Worm (Caenorhabditis elegans) whole organism, L3 larva: Measurements from ENCODE around the gene mml-1.

ENCODE experiments used
- ama-1 ChIP-seq: fragments of 150-350 bp; optimal IDR thresholded peaks from 2 replicates; lab custom pipeline; 2018
- ceh-16 ChIP-seq: sonication (generic microtip); optimal IDR thresholded peaks from 2 replicates; lab custom pipeline; 2017; ENCODE audit warnings: missing biosample characterization, missing genetic modification characterization
- ceh-28 ChIP-seq: fragments of 150-350 bp; optimal IDR thresholded peaks from 2 replicates; lab custom pipeline; 2014; ENCODE audit warnings: missing biosample characterization, missing genetic modification reagents, missing genetic modification characterization
- ceh-82 ChIP-seq: fragments of 150-350 bp; optimal IDR thresholded peaks from 2 replicates; lab custom pipeline; 2014; ENCODE audit warnings: missing biosample characterization, missing genetic modification characterization
- ceh-9 ChIP-seq: sonication (generic microtip); optimal IDR thresholded peaks from 2 replicates; lab custom pipeline; 2018; ENCODE audit warnings: missing biosample characterization, missing genetic modification characterization
- daf-12 ChIP-seq: fragments of 150-350 bp; optimal IDR thresholded peaks from 2 replicates; lab custom pipeline; 2014; ENCODE audit warnings: missing biosample characterization, missing genetic modification reagents, missing genetic modification characterization
- egl-5 ChIP-seq: fragments of 150-350 bp; optimal IDR thresholded peaks from 2 replicates; lab custom pipeline; 2017; ENCODE audit warnings: missing biosample characterization, missing genetic modification reagents, missing genetic modification characterization, inconsistent platforms
- elt-1 ChIP-seq: fragments of 150-350 bp; optimal IDR thresholded peaks from 2 replicates; lab custom pipeline; 2014; ENCODE audit warnings: missing biosample characterization, missing genetic modification characterization
- elt-2 ChIP-seq: sonication (generic microtip); optimal IDR thresholded peaks from 2 replicates; lab custom pipeline; 2016; ENCODE audit warnings: missing genetic modification reagents, mild to moderate bottlenecking, missing genetic modification characterization, missing compliant biosample characterization
- eor-1 ChIP-seq, 2 experiments: fragments of 150-350 bp; optimal IDR thresholded peaks; 2 replicates each; lab custom pipeline; 2014 to 2018; ENCODE audit warnings: missing biosample characterization in 2 of 2, missing genetic modification characterization in 2 of 2
- fkh-10 ChIP-seq: sonication (generic microtip); optimal IDR thresholded peaks from 2 replicates; lab custom pipeline; 2017; ENCODE audit warnings: missing biosample characterization, missing genetic modification reagents, missing genetic modification characterization
- fkh-2 ChIP-seq: fragments of 150-350 bp; optimal IDR thresholded peaks from 2 replicates; lab custom pipeline; 2014; ENCODE audit warnings: missing biosample characterization, missing genetic modification reagents, missing genetic modification characterization
- fos-1 ChIP-seq: fragments of 150-350 bp; optimal IDR thresholded peaks from 2 replicates; lab custom pipeline; 2014; ENCODE audit warnings: missing biosample characterization, missing genetic modification characterization
- hmg-11 ChIP-seq: sonication (generic microtip); optimal IDR thresholded peaks from 2 replicates; lab custom pipeline; 2016; ENCODE audit warnings: missing genetic modification characterization, missing compliant biosample characterization
- jun-1 ChIP-seq: fragments of 150-350 bp; optimal IDR thresholded peaks from 2 replicates; lab custom pipeline; 2014; ENCODE audit warnings: missing biosample characterization, missing genetic modification reagents, missing genetic modification characterization
- lin-15B ChIP-seq: fragments of 150-350 bp; optimal IDR thresholded peaks from 2 replicates; lab custom pipeline; 2014; ENCODE audit warnings: missing biosample characterization, missing genetic modification characterization
- lin-39 ChIP-seq: fragments of 150-350 bp; optimal IDR thresholded peaks from 2 replicates; lab custom pipeline; 2018; ENCODE audit warnings: missing biosample characterization, missing genetic modification reagents, missing genetic modification characterization
- lsy-12 ChIP-seq: sonication (generic microtip); optimal IDR thresholded peaks from 2 replicates; lab custom pipeline; 2016; ENCODE audit warnings: mild to moderate bottlenecking, missing genetic modification characterization, missing compliant biosample characterization
- mdl-1 ChIP-seq: fragments of 150-350 bp; optimal IDR thresholded peaks from 2 replicates; lab custom pipeline; 2014; ENCODE audit warnings: missing biosample characterization, missing genetic modification characterization
- mml-1 ChIP-seq: fragments of 150-350 bp; sonication (generic microtip); optimal IDR thresholded peaks from 3 replicates; lab custom pipeline; 2014; ENCODE audit warnings: missing biosample characterization, missing genetic modification characterization
- nfya-1 ChIP-seq: sonication (generic microtip); optimal IDR thresholded peaks from 2 replicates; lab custom pipeline; 2017; ENCODE audit warnings: missing genetic modification characterization, mild to moderate bottlenecking, missing compliant biosample characterization, antibody characterized with exemption, moderate library complexity; ENCODE audit not compliant: insufficient read depth
- nhr-12 ChIP-seq: fragments of 150-350 bp; optimal IDR thresholded peaks from 2 replicates; lab custom pipeline; 2014; ENCODE audit warnings: missing biosample characterization, missing genetic modification characterization
- nhr-23 ChIP-seq: fragments of 150-350 bp; optimal IDR thresholded peaks from 2 replicates; lab custom pipeline; 2014; ENCODE audit warnings: missing biosample characterization, missing genetic modification reagents, missing genetic modification characterization
- nhr-25 ChIP-seq: sonication (generic microtip); optimal IDR thresholded peaks from 2 replicates; lab custom pipeline; 2017; ENCODE audit warnings: missing biosample characterization, missing genetic modification characterization
- nhr-43 ChIP-seq: sonication (generic microtip); optimal IDR thresholded peaks from 2 replicates; lab custom pipeline; 2016; ENCODE audit warnings: mild to moderate bottlenecking, missing genetic modification characterization, missing compliant biosample characterization; ENCODE audit not compliant: poor library complexity, severe bottlenecking
- nhr-67 ChIP-seq: fragments of 150-350 bp; optimal IDR thresholded peaks from 2 replicates; lab custom pipeline; 2014; ENCODE audit warnings: missing biosample characterization, missing genetic modification characterization
- nhr-76 ChIP-seq: fragments of 150-350 bp; sonication (generic microtip); optimal IDR thresholded peaks from 5 replicates; lab custom pipeline; 2014; ENCODE audit warnings: missing biosample characterization, missing genetic modification characterization
- nhr-77 ChIP-seq: fragments of 150-350 bp; optimal IDR thresholded peaks from 2 replicates; lab custom pipeline; 2014; ENCODE audit warnings: missing biosample characterization, missing genetic modification characterization
- pha-4 ChIP-seq: fragments of 150-350 bp; optimal IDR thresholded peaks from 2 replicates; lab custom pipeline; 2014; ENCODE audit warnings: missing biosample characterization, missing genetic modification reagents, missing genetic modification characterization
- pqm-1 ChIP-seq: fragments of 150-350 bp; optimal IDR thresholded peaks from 2 replicates; lab custom pipeline; 2017; ENCODE audit warnings: missing biosample characterization, missing genetic modification characterization, inconsistent platforms
- sea-2 ChIP-seq: fragments of 150-350 bp; sonication (generic microtip); optimal IDR thresholded peaks from 4 replicates; lab custom pipeline; 2014; ENCODE audit warnings: missing biosample characterization, missing genetic modification reagents, missing genetic modification characterization
- skn-1 ChIP-seq: fragments of 150-350 bp; optimal IDR thresholded peaks from 2 replicates; lab custom pipeline; 2014; ENCODE audit warnings: missing biosample characterization, missing genetic modification characterization
- snpc-4 ChIP-seq: fragments of 150-350 bp; optimal IDR thresholded peaks from 2 replicates; lab custom pipeline; 2014; ENCODE audit warnings: missing biosample characterization, missing genetic modification characterization
- tbx-2 ChIP-seq: sonication (generic microtip); optimal IDR thresholded peaks from 2 replicates; lab custom pipeline; 2016; ENCODE audit warnings: mild to moderate bottlenecking, missing genetic modification characterization, missing compliant biosample characterization
- unc-39 ChIP-seq: sonication (generic microtip); optimal IDR thresholded peaks from 4 replicates; lab custom pipeline; 2017; ENCODE audit warnings: missing biosample characterization, missing genetic modification characterization
- zag-1 ChIP-seq: fragments of 150-350 bp; optimal IDR thresholded peaks from 2 replicates; lab custom pipeline; 2014; ENCODE audit warnings: missing biosample characterization, missing genetic modification characterization
- ztf-11 ChIP-seq: fragments of 150-350 bp; optimal IDR thresholded peaks from 2 replicates; lab custom pipeline; 2014; ENCODE audit warnings: missing biosample characterization, missing genetic modification characterization

mml-1 gene

DNA sequence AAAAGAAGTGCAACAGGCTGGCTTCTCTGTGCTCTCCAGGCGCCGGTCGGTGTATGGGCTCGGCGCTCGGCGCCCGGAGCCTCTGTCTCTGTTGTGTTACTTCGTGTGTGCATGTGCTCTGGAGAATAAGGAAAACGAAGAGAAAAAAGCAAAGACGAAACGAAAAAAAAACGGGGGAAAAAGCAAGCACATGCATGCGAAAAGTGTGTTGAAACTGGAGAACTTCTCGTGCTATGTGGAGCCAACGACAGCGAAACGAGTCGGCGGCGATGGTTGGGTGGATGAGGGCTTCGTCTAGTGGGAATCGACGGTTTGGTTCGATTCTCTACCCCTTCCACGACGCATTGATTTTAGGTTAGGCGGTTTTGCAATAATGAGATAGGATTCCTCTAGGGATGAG is 12.8 kb upstream of the mml-1 start (continued):
- TF ChIP-seq elt-1 (tag; lab: Kevin White, UChicago) (no peak), ztf-11 (tag; lab: Kevin White, UChicago) (no peak), ceh-82 (tag; lab: Kevin White, UChicago) (no peak), hmg-11 (tag; lab: Kevin White, UChicago) (peak; percentile 50), egl-5 (tag; lab: Kevin White, UChicago) (no peak), nhr-25 (tag; lab: Kevin White, UChicago) (no peak), mml-1 (tag; lab: Kevin White, UChicago) (no peak)

DNA sequence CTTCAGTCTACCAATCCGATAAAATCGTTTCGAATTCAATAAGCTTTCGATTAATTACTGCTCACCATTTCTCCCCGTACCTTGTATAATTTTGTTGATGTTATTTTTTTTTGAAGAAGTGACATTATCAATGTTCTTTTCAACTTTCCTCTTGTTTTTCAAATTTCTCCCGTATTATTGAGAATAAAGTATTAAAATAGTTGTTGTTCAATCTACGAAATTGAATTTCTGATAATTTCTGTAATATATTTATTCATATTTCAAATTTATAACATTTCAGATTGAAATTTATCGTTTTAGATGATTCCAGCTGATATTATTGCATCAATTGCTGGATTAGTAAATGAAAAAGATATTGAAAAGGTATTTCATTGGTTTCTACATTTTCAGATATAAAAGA is 11.4 kb upstream of the mml-1 start, which contains the start of gene trd-1:
TSS of gene trd-1 (plus strand) at position 301 of the 400 bp plus-strand sequence.
- TF ChIP-seq snpc-4 (tag; lab: Kevin White, UChicago) = no peak
- TF ChIP-seq ztf-11 (tag; lab: Kevin White, UChicago) = no peak
- TF ChIP-seq lin-39 (tag; lab: Kevin White, UChicago) = no peak
- TF ChIP-seq nhr-77 = no peak
- no peak for TF ChIP-seq ceh-16
- TF ChIP-seq nhr-43 = no peak
- no peak for TF ChIP-seq ceh-82 (tag; lab: Kevin White, UChicago)
- no peak for TF ChIP-seq nhr-23 (tag; lab: Kevin White, UChicago)
- TF ChIP-seq nhr-67 (tag; lab: Kevin White, UChicago) = no peak
- no peak for TF ChIP-seq fkh-10 (GFP tag; lab: Kevin White, UChicago)
- TF ChIP-seq ama-1 = no peak
- no peak for TF ChIP-seq mdl-1 (tag; lab: Kevin White, UChicago)
- no peak for TF ChIP-seq daf-12 (tag; lab: Kevin White, UChicago)
- TF ChIP-seq lsy-12 = no peak
- TF ChIP-seq unc-39 = no peak
- TF ChIP-seq ceh-28 (tag; lab: Kevin White, UChicago) = no peak
- TF ChIP-seq, all 47 proteins: peak for 0

DNA sequence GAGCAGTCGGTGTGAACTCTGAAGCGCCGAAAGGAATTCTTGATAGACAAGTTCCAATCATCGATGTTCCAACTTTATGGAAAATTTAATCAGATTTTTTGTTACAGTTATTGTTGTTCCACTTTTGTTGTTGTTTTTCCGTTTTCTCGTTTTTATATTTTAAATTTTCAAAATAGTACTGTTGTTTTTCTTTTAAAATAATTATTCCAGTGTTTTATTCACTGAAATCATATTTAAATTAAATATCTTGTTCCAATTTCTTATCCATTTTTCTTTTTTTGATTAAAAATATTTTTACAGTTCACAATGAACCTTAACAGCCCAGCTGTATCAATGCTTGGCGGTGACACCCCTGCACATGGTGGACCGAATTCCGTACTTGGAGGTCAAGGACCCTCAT is 9.2 kb upstream of the mml-1 start, which contains the start of gene tbp-1:
TSS of gene tbp-1 (plus strand) at position 301 of the 400 bp plus-strand sequence.
- no peak for TF ChIP-seq fos-1 (tag; lab: Kevin White, UChicago)
- TF ChIP-seq jun-1 = no peak
- TF ChIP-seq mdl-1 (tag; lab: Kevin White, UChicago) = no peak
- no peak for TF ChIP-seq nhr-77
- TF ChIP-seq daf-12 (tag; lab: Kevin White, UChicago) = no peak
- no peak for TF ChIP-seq fkh-2 (tag; lab: Kevin White, UChicago)
- no peak for TF ChIP-seq tbx-2 (tag; lab: Kevin White, UChicago)
- TF ChIP-seq ceh-9 (tag; lab: Kevin White, UChicago) = no peak
- TF ChIP-seq pqm-1 (tag; lab: Kevin White, UChicago) = no peak
- no peak for TF ChIP-seq sea-2 (GFP tag; lab: Kevin White, UChicago)
- TF ChIP-seq nhr-67 (tag; lab: Kevin White, UChicago) = no peak
- TF ChIP-seq nhr-76 (tag; lab: Kevin White, UChicago) = no peak
- TF ChIP-seq skn-1 (tag; lab: Kevin White, UChicago) = no peak
- TF ChIP-seq pha-4 (tag; lab: Kevin White, UChicago) = no peak
- no peak for TF ChIP-seq ztf-11 (tag; lab: Kevin White, UChicago)
- TF ChIP-seq nhr-12 = no peak
- TF ChIP-seq snpc-4 (tag; lab: Kevin White, UChicago) = no peak

DNA sequence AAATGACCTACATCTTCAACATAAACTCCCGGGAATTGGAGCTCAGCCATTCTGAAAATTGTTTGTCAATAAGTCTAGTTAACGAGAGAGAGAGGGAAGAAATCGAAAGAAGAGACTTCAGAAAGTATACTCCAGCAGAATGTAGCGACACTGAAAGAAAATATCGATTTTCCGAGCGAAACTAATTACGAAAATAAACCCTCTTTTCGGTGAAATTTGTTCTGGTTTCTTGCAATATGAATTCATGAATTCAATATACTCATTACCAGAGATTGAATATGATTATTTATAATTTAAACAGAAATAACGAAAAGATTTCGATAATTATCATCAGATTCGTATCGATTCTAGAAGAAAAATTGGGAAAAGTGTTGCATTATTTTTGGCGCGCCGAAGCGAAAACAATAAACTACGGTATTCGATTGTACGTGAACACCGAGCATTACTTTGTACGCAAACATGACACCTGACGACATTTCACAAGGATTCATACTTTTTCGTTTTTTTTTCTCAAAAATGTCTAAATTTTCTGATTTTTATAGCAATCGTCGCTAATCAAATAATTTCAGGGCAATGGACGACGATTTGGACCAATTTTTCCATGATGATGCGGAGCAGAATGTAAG is 7.1 kb upstream of the mml-1 start, which contains the start of the genes hmg-4 and T20B12.3:
TSS of gene hmg-4 (minus strand) at position 51 of the 626 bp plus-strand sequence.
TSS of gene T20B12.3 (plus strand) at position 570 of the 626 bp plus-strand sequence.
- peak; percentile 49 for TF ChIP-seq pha-4 (tag; lab: Kevin White, UChicago)
- TF ChIP-seq elt-2 (tag; lab: Kevin White, UChicago) = peak; percentile 13
- TF ChIP-seq mdl-1 (tag; lab: Kevin White, UChicago) = no peak
- TF ChIP-seq zag-1 = no peak
- no peak for TF ChIP-seq nhr-67 (tag; lab: Kevin White, UChicago)
- TF ChIP-seq ama-1 = no peak
- no peak for TF ChIP-seq nhr-76 (tag; lab: Kevin White, UChicago)
- TF ChIP-seq eor-1 (tag; optimal IDR thresholded peaks at IDR 0.05; lab: Kevin White, UChicago) = no peak
- TF ChIP-seq egl-5 (tag; lab: Kevin White, UChicago) = peak; percentile 31
- TF ChIP-seq nhr-25 (tag; lab: Kevin White, UChicago) = peak; percentile 45
- TF ChIP-seq snpc-4 (tag; lab: Kevin White, UChicago) = peak; percentile 23
- peak; percentile 76 for TF ChIP-seq nfya-1 (tag; lab: Kevin White, UChicago)
- TF ChIP-seq lin-39 (tag; lab: Kevin White, UChicago) = peak; percentile 50
- peak; percentile 38 for TF ChIP-seq nhr-23 (tag; lab: Kevin White, UChicago)
- TF ChIP-seq hmg-11 (tag; lab: Kevin White, UChicago) = peak; percentile 34
- peak; percentile 66 for TF ChIP-seq lin-15B
